Worm (Caenorhabditis elegans) whole organism, L4/young adult: ENCODE data around the gene irld-55.

Source experiments
- W03F9.2 ChIP-seq: fragments of 150-350 bp; optimal IDR thresholded peaks from 2 replicates; lab custom pipeline; 2014; ENCODE audit warnings: missing biosample characterization, missing genetic modification characterization
- dao-5 ChIP-seq: sonication (generic microtip); optimal IDR thresholded peaks from 2 replicates; lab custom pipeline; 2016; ENCODE audit warnings: missing genotype, missing genetic modification characterization, moderate library complexity, missing compliant biosample characterization
- him-1 ChIP-seq: sonication (generic microtip); optimal IDR thresholded peaks from 2 replicates; lab custom pipeline; 2016; ENCODE audit warnings: missing genotype, missing genetic modification reagents, missing genetic modification characterization, missing compliant biosample characterization

Gene irld-55

ce11 chrIV:14034571-14034954 is 14.6 kb downstream of the irld-55 start:
- TF ChIP-seq W03F9.2 (tag; lab: Kevin White, UChicago) (no peak), dao-5 (tag; lab: Kevin White, UChicago) (no peak), him-1 (no peak)

ce11 chrIV:14043680-14044079 is 23.7 kb downstream of the irld-55 start, which contains the start of gene Y37A1B.7:
Y37A1B.7 (minus strand) TSS chrIV:14043780.
- no peak for TF ChIP-seq dao-5 (tag; lab: Kevin White, UChicago)
- no peak for TF ChIP-seq him-1
- no peak for TF ChIP-seq W03F9.2 (tag; lab: Kevin White, UChicago)

ce11 chrIV:14046777-14047176 is 26.8 kb downstream of the irld-55 start:
- TF ChIP-seq him-1 (no peak), dao-5 (tag; lab: Kevin White, UChicago) (no peak), W03F9.2 (tag; lab: Kevin White, UChicago) (no peak)

- TF ChIP-seq dao-5 (tag; lab: Kevin White, UChicago) (no peak), W03F9.2 (tag; lab: Kevin White, UChicago) (no peak), him-1 (no peak)
Measured at ce11 chrIV:14050442-14050841, 30.4 kb downstream of the irld-55 start.

ce11 chrIV:14050900-14051299 is 30.9 kb downstream of the irld-55 start, which contains the start of gene semo-1:
semo-1 (plus strand) TSS chrIV:14051200.
- no peak for TF ChIP-seq him-1
- TF ChIP-seq W03F9.2 (tag; lab: Kevin White, UChicago): no peak
- no peak for TF ChIP-seq dao-5 (tag; lab: Kevin White, UChicago)

- TF ChIP-seq dao-5 (tag; lab: Kevin White, UChicago): no peak
- no peak for TF ChIP-seq him-1
- TF ChIP-seq W03F9.2 (tag; lab: Kevin White, UChicago): no peak
Measured at ce11 chrIV:14060612-14061011, 40.6 kb downstream of the irld-55 start, which contains the start of gene Y37A1B.4. Y37A1B.4 (minus strand) TSS chrIV:14060712.

- TF ChIP-seq him-1 (no peak), dao-5 (tag; lab: Kevin White, UChicago) (no peak), W03F9.2 (tag; lab: Kevin White, UChicago) (no peak)
Measured at ce11 chrIV:14066403-14066802, 46.4 kb downstream of the irld-55 start.

- TF ChIP-seq W03F9.2 (tag; lab: Kevin White, UChicago): no peak
- no peak for TF ChIP-seq dao-5 (tag; lab: Kevin White, UChicago)
- TF ChIP-seq him-1: no peak
Measured at ce11 chrIV:14069760-14070159, 49.8 kb downstream of the irld-55 start, which contains the start of gene lst-4. lst-4 (minus strand) TSS chrIV:14069860.

ce11 chrIV:14070185-14070991 is 50.4 kb downstream of the irld-55 start:
- TF ChIP-seq W03F9.2 (tag; lab: Kevin White, UChicago) (peak; percentile 44), dao-5 (tag; lab: Kevin White, UChicago) (no peak)

- TF ChIP-seq W03F9.2 (tag; lab: Kevin White, UChicago) (peak; percentile 36), dao-5 (tag; lab: Kevin White, UChicago) (no peak), him-1 (no peak)
Measured at ce11 chrIV:14070992-14071289, 50.9 kb downstream of the irld-55 start.

- TF ChIP-seq him-1: no peak
Measured at ce11 chrIV:14071466-14071865, 51.5 kb downstream of the irld-55 start, which contains the start of gene ccar-1. ccar-1 (plus strand) TSS chrIV:14071548.

- TF ChIP-seq W03F9.2 (tag; lab: Kevin White, UChicago) (no peak), dao-5 (tag; lab: Kevin White, UChicago) (no peak), him-1 (no peak)
Measured at ce11 chrIV:14072011-14072649, 52.1 kb downstream of the irld-55 start.
